Fruit fly (Drosophila melanogaster): ENCODE results near the gene CG6171.

DNA sequence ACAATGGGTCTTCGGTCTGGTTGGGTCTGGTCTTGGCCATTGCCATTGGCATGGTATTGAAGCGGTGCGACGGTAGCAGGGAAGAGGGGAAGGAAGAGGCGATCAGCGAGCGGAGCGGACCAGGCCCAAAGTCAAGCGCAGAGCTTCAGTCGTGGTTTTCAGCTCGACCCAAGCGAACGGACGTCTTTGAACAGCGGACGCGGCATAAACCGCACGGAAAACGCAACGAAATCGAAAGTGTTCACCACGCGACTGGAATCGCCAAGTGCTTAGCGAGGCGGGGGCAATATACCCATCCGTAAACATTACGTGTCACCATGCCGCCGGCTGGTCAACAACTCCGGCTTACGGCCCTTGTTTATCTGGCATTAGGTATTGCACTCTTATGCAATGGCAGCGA lies 47.3 kb downstream of the CG6171 start, which contains the start of gene CG14866:
- TF ChIP-seq CTCF (optimal IDR thresholded peaks at IDR 0.05), result no peak
- TF ChIP-seq CG8478 (optimal IDR thresholded peaks at IDR 0.05), result no peak

All from S2 (cell line).